Worm (Caenorhabditis elegans) whole organism, young adult: ENCODE measurements around the gene cct-5.

ENCODE experiments used
- F49E8.2 ChIP-seq: sonication (generic microtip); optimal IDR thresholded peaks from 3 replicates; lab custom pipeline; 2017; ENCODE audit warnings: missing genetic modification characterization, mild to moderate bottlenecking, missing compliant biosample characterization, antibody characterized with exemption, moderate library complexity; ENCODE audit not compliant: insufficient read depth
- dpff-1 ChIP-seq: sonication (generic microtip); optimal IDR thresholded peaks from 2 replicates; lab custom pipeline; 2017; ENCODE audit warnings: mild to moderate bottlenecking, missing genetic modification characterization, missing compliant biosample characterization
- pha-4 ChIP-seq: fragments of 150-350 bp; sonication (generic microtip); optimal IDR thresholded peaks from 2 replicates; lab custom pipeline; 2014; ENCODE audit warnings: missing biosample characterization, missing genetic modification reagents, missing genetic modification characterization

ce11 chrIII:4495685-4496084, 12.2 kb downstream of the cct-5 start:
- TF ChIP-seq pha-4 (tag; lab: Kevin White, UChicago) (no peak), F49E8.2 (tag; lab: Kevin White, UChicago) (no peak), dpff-1 (tag; lab: Kevin White, UChicago) (no peak)
